Fruit fly (Drosophila melanogaster): Measurements from ENCODE around the gene CG9458.

Gene CG9458

dm6 chr3R:9808946-9809545, 10.6 kb downstream of the CG9458 start, which contains the start of gene FBXO11 (continued):
- TF ChIP-seq CG12391 (tag; optimal IDR thresholded peaks at IDR 0.05) = peak; percentile 12
- no peak for TF ChIP-seq cwo (GFP tag; optimal IDR thresholded peaks at IDR 0.05)
- no peak for TF ChIP-seq CG15073 (GFP tag; optimal IDR thresholded peaks at IDR 0.05)
- no peak for TF ChIP-seq CG2129 (GFP tag; IDR thresholded peaks at IDR 0.05; ENCODE audit: partially characterized antibody)
- TF ChIP-seq Doc3 (GFP tag; IDR thresholded peaks at IDR 0.05; ENCODE audit: partially characterized antibody) = no peak
- TF ChIP-seq Sry-δ (GFP tag; optimal IDR thresholded peaks at IDR 0.05) = peak; percentile 60
- no peak for TF ChIP-seq CG14050 (GFP tag; IDR thresholded peaks at IDR 0.05)
- no peak for TF ChIP-seq CG8765 (GFP tag; IDR thresholded peaks at IDR 0.05)
- no peak for TF ChIP-seq CG9932 (GFP tag; IDR thresholded peaks at IDR 0.05)
- TF ChIP-seq CG17328 (GFP tag; IDR thresholded peaks at IDR 0.05) = no peak
- peak; percentile 58 for TF ChIP-seq stwl (tag; optimal IDR thresholded peaks at IDR 0.05)
- TF ChIP-seq CG3847 (GFP tag; IDR thresholded peaks at IDR 0.05) = no peak
- TF ChIP-seq Opbp (GFP tag; IDR thresholded peaks at IDR 0.05; ENCODE audit: partially characterized antibody) = 0 out of 3 replicates have a peak, but pooled peaks have one; percentile 34
- TF ChIP-seq tup (GFP tag; optimal IDR thresholded peaks at IDR 0.05) = no peak
- TF ChIP-seq Lhr (GFP tag; optimal IDR thresholded peaks at IDR 0.05) = peak; percentile 52
- TF ChIP-seq CG8388 (GFP tag; optimal IDR thresholded peaks at IDR 0.05) = no peak
- TF ChIP-seq Dbx (GFP tag; IDR thresholded peaks at IDR 0.05) = no peak
- peak; percentile 8; the same call in 1 of the 3 replicates for TF ChIP-seq ci (GFP tag; IDR thresholded peaks at IDR 0.05)
- TF ChIP-seq Xbp1 (GFP tag; optimal IDR thresholded peaks at IDR 0.05) = no peak
- TF ChIP-seq bab2 (GFP tag; optimal IDR thresholded peaks at IDR 0.05) = no peak
- no peak for TF ChIP-seq CG15479 (GFP tag; optimal IDR thresholded peaks at IDR 0.05)
- TF ChIP-seq nerfin-2 (GFP tag; IDR thresholded peaks at IDR 0.05; ENCODE audit: partially characterized antibody) = no peak
- TF ChIP-seq pb (GFP tag; optimal IDR thresholded peaks at IDR 0.05) = no peak
- TF ChIP-seq CG10565 (GFP tag; optimal IDR thresholded peaks at IDR 0.05) = no peak
- TF ChIP-seq zfh2 (GFP tag; optimal IDR thresholded peaks at IDR 0.05) = no peak
- no peak for TF ChIP-seq klu (GFP tag; IDR thresholded peaks at IDR 0.05)
- no peak for TF ChIP-seq dmrt11E (tag; optimal IDR thresholded peaks at IDR 0.05)
- TF ChIP-seq CG11504 (tag; optimal IDR thresholded peaks at IDR 0.05) = no peak
- TF ChIP-seq CG12299 (tag; optimal IDR thresholded peaks at IDR 0.05) = no peak
- TF ChIP-seq jigr1 (GFP tag; IDR thresholded peaks at IDR 0.05) = no peak
- TF ChIP-seq aop (GFP tag; IDR thresholded peaks at IDR 0.05) = no peak
- TF ChIP-seq Mrtf (GFP tag; IDR thresholded peaks at IDR 0.05) = no peak
- TF ChIP-seq CG7556 (GFP tag; optimal IDR thresholded peaks at IDR 0.05) = no peak
- no peak for TF ChIP-seq Atf-2 (GFP tag; optimal IDR thresholded peaks at IDR 0.05)
- TF ChIP-seq CG31365 (tag; optimal IDR thresholded peaks at IDR 0.05) = no peak
- TF ChIP-seq Usf (GFP tag; optimal IDR thresholded peaks at IDR 0.05) = no peak
- peak; percentile 100 for TF ChIP-seq psq (GFP tag; optimal IDR thresholded peaks at IDR 0.05)
- no peak for TF ChIP-seq Optix (GFP tag; IDR thresholded peaks at IDR 0.05)
- TF ChIP-seq Trl (optimal IDR thresholded peaks at IDR 0.05) = no peak
- TF ChIP-seq Trl (GFP tag; optimal IDR thresholded peaks at IDR 0.05) = no peak
- no peak for TF ChIP-seq dm (GFP tag; optimal IDR thresholded peaks at IDR 0.05)
- no peak for TF ChIP-seq CG13296 (GFP tag; optimal IDR thresholded peaks at IDR 0.05)
- no peak for TF ChIP-seq dimm (GFP tag; IDR thresholded peaks at IDR 0.05)
- no peak for TF ChIP-seq CG33557 (GFP tag; optimal IDR thresholded peaks at IDR 0.05)
- no peak for TF ChIP-seq Atf6 (GFP tag; IDR thresholded peaks at IDR 0.05)
- TF ChIP-seq crol (GFP tag; IDR thresholded peaks at IDR 0.05) = peak; percentile 74
- no peak for TF ChIP-seq twi (tag; optimal IDR thresholded peaks at IDR 0.05)
- TF ChIP-seq CG10543 (GFP tag; optimal IDR thresholded peaks at IDR 0.05) = peak; percentile 2
- peak in 1 of 2 experiments; percentile 41 for TF ChIP-seq tll (GFP tag; optimal IDR thresholded peaks at IDR 0.05)
- TF ChIP-seq CG14965 (GFP tag; optimal IDR thresholded peaks at IDR 0.05; ENCODE audit: borderline replicate concordance) = no peak
- TF ChIP-seq rib (GFP tag; IDR thresholded peaks at IDR 0.05) = no peak
